Worm (Caenorhabditis elegans) whole organism, L1 larva: ENCODE data around the gene Y51H4A.5.
"Not testable (repeated sequence)": the region's sequence is repeated elsewhere in the genome, so short reads cannot be mapped to it uniquely, and the experiment has no call there.

ENCODE experiments used
- blmp-1 ChIP-seq: fragments of 150-350 bp; optimal IDR thresholded peaks from 2 replicates; lab custom pipeline; 2014; ENCODE audit warnings: missing biosample characterization, missing genetic modification characterization
- hlh-4 ChIP-seq: sonication (generic microtip); optimal IDR thresholded peaks from 2 replicates; lab custom pipeline; 2016; ENCODE audit warnings: mild to moderate bottlenecking, missing genetic modification characterization, missing compliant biosample characterization
- hpl-2 ChIP-seq: fragments of 150-350 bp; optimal IDR thresholded peaks from 2 replicates; lab custom pipeline; 2014; ENCODE audit warnings: missing biosample characterization, missing genetic modification reagents, missing genetic modification characterization
- lin-39 ChIP-seq: fragments of 150-350 bp; optimal IDR thresholded peaks from 2 replicates; lab custom pipeline; 2014; ENCODE audit warnings: missing biosample characterization, missing genetic modification reagents, missing genetic modification characterization
- lir-3 ChIP-seq: sonication (generic microtip); optimal IDR thresholded peaks from 2 replicates; lab custom pipeline; 2016; ENCODE audit warnings: mild to moderate bottlenecking, missing genetic modification characterization, moderate library complexity, missing compliant biosample characterization; ENCODE audit not compliant: poor library complexity
- skn-1 ChIP-seq: fragments of 150-350 bp; optimal IDR thresholded peaks from 2 replicates; lab custom pipeline; 2014; ENCODE audit warnings: missing biosample characterization, missing genetic modification characterization
- sptf-1 ChIP-seq: fragments of 150-350 bp; optimal IDR thresholded peaks from 2 replicates; lab custom pipeline; 2014; ENCODE audit warnings: missing biosample characterization, missing genetic modification characterization
- tbx-2 ChIP-seq: sonication (generic microtip); optimal IDR thresholded peaks from 2 replicates; lab custom pipeline; 2016; ENCODE audit warnings: missing genetic modification characterization, missing compliant biosample characterization

- TF ChIP-seq hlh-4; hpl-2 (GFP tag; lab: Kevin White, UChicago); tbx-2; skn-1 (tag; lab: Kevin White, UChicago); sptf-1 (tag; lab: Kevin White, UChicago); lir-3; blmp-1 (tag; lab: Kevin White, UChicago); lin-39 (tag; lab: Kevin White, UChicago): not testable (repeated sequence)
These were observed 18.8 kb downstream of the Y51H4A.5 start, which contains the start of gene Y51H4A.935 for ce11 chrIV:16507132-16507531.
